Fruit fly (Drosophila melanogaster): ENCODE data around the gene Las.

- TF ChIP-seq EcR (GFP tag; optimal IDR thresholded peaks at IDR 0.05) (no peak), CG15710 (tag; optimal IDR thresholded peaks at IDR 0.05) (no peak), CG13204 (GFP tag; optimal IDR thresholded peaks at IDR 0.05) (no peak), CG8301 (tag; optimal IDR thresholded peaks at IDR 0.05) (no peak), CG4496 (GFP tag; IDR thresholded peaks at IDR 0.05) (no peak)
Observed at dm6 chr3L:20447957-20448356, 15.8 kb upstream of the Las start.
